Worm (Caenorhabditis elegans): ENCODE measurements around the gene mec-3.

Gene mec-3

DNA sequence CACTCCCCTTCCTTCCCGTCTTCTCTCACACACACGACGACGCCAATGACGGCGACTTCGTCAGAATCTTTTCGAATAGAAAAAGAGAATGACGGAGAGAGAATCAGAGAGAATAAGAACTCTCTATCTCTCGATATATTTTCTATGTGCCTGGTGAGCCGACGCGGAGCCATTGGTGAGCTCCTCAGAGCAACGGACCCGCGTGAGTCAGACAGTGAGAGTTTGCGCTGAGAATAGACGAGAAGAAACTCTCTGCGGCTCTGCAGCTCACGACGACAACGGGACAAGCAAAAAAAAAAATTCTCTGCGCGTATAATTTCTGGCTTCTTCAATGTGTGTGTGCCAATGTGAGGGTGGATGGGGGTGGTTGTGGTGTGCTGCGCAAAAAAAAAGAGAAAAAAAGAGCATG, 38.3 kb upstream of the mec-3 start:
- TF ChIP-seq vab-7 (GFP tag; IDR thresholded peaks at IDR 0.05) (peak; percentile 43), zfp-2 (tag; optimal IDR thresholded peaks at IDR 0.05) (no peak), mes-2 (tag; optimal IDR thresholded peaks at IDR 0.05; ENCODE audit: poor library complexity, severe bottlenecking) (peak; percentile 31), lsy-2 (tag; optimal IDR thresholded peaks at IDR 0.05) (peak; percentile 63 to 65), ZK546.5 (tag; optimal IDR thresholded peaks at IDR 0.05) (no peak), mxl-3 (GFP tag; optimal IDR thresholded peaks at IDR 0.05) (peak; percentile 12), hlh-30 (tag; optimal IDR thresholded peaks at IDR 0.05; ENCODE audit: insufficient read depth) (peak; percentile 50), nhr-25 (tag; optimal IDR thresholded peaks at IDR 0.05; ENCODE audit: borderline replicate concordance, insufficient read depth) (no peak), unc-62 (GFP tag; optimal IDR thresholded peaks at IDR 0.05 in 1 of 2) (peak in 1 of 2 experiments; percentile 69), unc-62 (tag; optimal IDR thresholded peaks at IDR 0.05) (no peak), nhr-77 (tag; optimal IDR thresholded peaks at IDR 0.05) (peak; percentile 2), D1046.2 (GFP tag; IDR thresholded peaks at IDR 0.05) (no peak), F37D6.2 (tag; optimal IDR thresholded peaks at IDR 0.05) (peak; percentile 41), nhr-102 (tag; optimal IDR thresholded peaks at IDR 0.05) (no peak), set-16 (GFP tag; IDR thresholded peaks at IDR 0.05) (peak; percentile 69), mxl-2 (GFP tag; conservative IDR thresholded peaks at IDR 0.05) (0 out of 2 replicates have a peak, but pooled peaks have one; percentile 4), dmd-9 (GFP tag; IDR thresholded peaks at IDR 0.05) (no peak), hif-1 (tag; optimal IDR thresholded peaks at IDR 0.05) (peak in 1 of 2 experiments; percentile 48), mep-1 (tag; optimal IDR thresholded peaks at IDR 0.05) (peak; percentile 82), ceh-32 (tag; optimal IDR thresholded peaks at IDR 0.05; ENCODE audit: poor library complexity) (no peak), ZK337.2 (GFP tag; IDR thresholded peaks at IDR 0.05) (peak; percentile 100), rbr-2 (tag; optimal IDR thresholded peaks at IDR 0.05) (peak; percentile 73), madf-9 (GFP tag; conservative IDR thresholded peaks at IDR 0.05) (no peak), nhr-111 (GFP tag; optimal IDR thresholded peaks at IDR 0.05) (no peak), mdl-1 (tag; optimal IDR thresholded peaks at IDR 0.05) (peak in 1 of 2 experiments; percentile 54), zfp-3 (GFP tag; conservative IDR thresholded peaks at IDR 0.05) (no peak), fkh-10 (GFP tag; optimal IDR thresholded peaks at IDR 0.05) (peak; percentile 63), dmd-6 (GFP tag; IDR thresholded peaks at IDR 0.05) (peak; percentile 29; the same call in 1 of the 2 replicates), tra-1 (GFP tag; IDR thresholded peaks at IDR 0.05) (peak; percentile 48; the same call in 1 of the 2 replicates), gei-8 (GFP tag; optimal IDR thresholded peaks at IDR 0.05) (peak; percentile 61), daf-8 (GFP tag; IDR thresholded peaks at IDR 0.05) (no peak), egl-43 (GFP tag; IDR thresholded peaks at IDR 0.05) (0 out of 2 replicates have a peak, but pooled peaks have one; percentile 60), hlh-11 (tag; optimal IDR thresholded peaks at IDR 0.05) (peak; percentile 27), hmg-1.1 (GFP tag; IDR thresholded peaks at IDR 0.05) (peak; percentile 71), nhr-11 (tag; optimal IDR thresholded peaks at IDR 0.05) (peak; percentile 42), aha-1 (tag) (no peak), ctbp-1 (GFP tag; IDR thresholded peaks at IDR 0.05) (peak; percentile 74)

DNA sequence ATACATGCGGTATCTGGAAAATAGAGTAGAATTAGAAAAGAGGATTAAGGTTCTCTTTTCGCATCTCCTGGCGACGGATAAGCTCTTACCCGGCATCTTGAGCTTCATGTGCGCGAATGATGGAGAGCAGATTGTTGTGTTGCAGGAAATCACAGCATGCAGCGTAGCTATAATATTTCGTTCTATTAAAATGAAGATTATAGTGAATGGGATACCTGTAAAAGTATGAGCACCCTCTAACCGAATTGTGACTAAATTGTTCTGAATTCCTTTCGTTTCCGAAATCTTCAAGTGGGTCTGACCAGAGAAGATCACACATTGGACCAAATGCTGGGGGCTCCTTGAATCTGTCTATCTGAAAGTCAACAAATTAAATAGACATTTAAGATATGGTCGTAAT, 36.7 kb upstream of the mec-3 start:
- TF ChIP-seq aha-1 (tag) (peak; percentile 58), madf-5 (GFP tag; IDR thresholded peaks at IDR 0.05) (no peak)

- TF ChIP-seq D1046.2 (GFP tag; IDR thresholded peaks at IDR 0.05) (no peak), ces-1 (GFP tag; optimal IDR thresholded peaks at IDR 0.05) (no peak), set-16 (GFP tag; IDR thresholded peaks at IDR 0.05) (no peak), ama-1 (optimal IDR thresholded peaks at IDR 0.05) (no peak), daf-19 (GFP tag; conservative IDR thresholded peaks at IDR 0.05) (no peak), zfp-3 (GFP tag; conservative IDR thresholded peaks at IDR 0.05) (no peak), duxl-1 (tag; optimal IDR thresholded peaks at IDR 0.05; ENCODE audit: poor library complexity) (no peak), nhr-41 (GFP tag; IDR thresholded peaks at IDR 0.05) (no peak), nhr-10 (tag; optimal IDR thresholded peaks at IDR 0.05) (no peak)
Observed at ce11 chrIV:10489409-10489808, 27.7 kb upstream of the mec-3 start.
